Worm (Caenorhabditis elegans): ENCODE measurements around the gene ZK632.14.
A peak's percentile ranks its signal among the peaks of the same experiment; 100 is the strongest.

ce11 chrIII:9861470-9862342 lies 48.5 kb downstream of the ZK632.14 start:
- TF ChIP-seq dpl-1 (GFP tag; optimal IDR thresholded peaks at IDR 0.05) (no peak), unc-62 (GFP tag; optimal IDR thresholded peaks at IDR 0.05) (no peak), B0035.1 (tag; optimal IDR thresholded peaks at IDR 0.05) (no peak), ama-1 (optimal IDR thresholded peaks at IDR 0.05) (no peak), ama-1 (GFP tag; optimal IDR thresholded peaks at IDR 0.05) (peak in 1 of 2 experiments; percentile 63), egl-18 (GFP tag; IDR thresholded peaks at IDR 0.05) (no peak), repo-1 (tag; optimal IDR thresholded peaks at IDR 0.05) (no peak), efl-1 (GFP tag; optimal IDR thresholded peaks at IDR 0.05) (no peak), ceh-100 (GFP tag; IDR thresholded peaks at IDR 0.05) (peak; percentile 52; the same call in 1 of the 2 replicates), lsy-27 (tag; optimal IDR thresholded peaks at IDR 0.05; ENCODE audit: borderline replicate concordance, insufficient read depth) (no peak), hmg-1.2 (GFP tag; IDR thresholded peaks at IDR 0.05) (peak; percentile 78), sea-2 (GFP tag; IDR thresholded peaks at IDR 0.05) (no peak), Y53F4B.3 (GFP tag; IDR thresholded peaks at IDR 0.05) (0 out of 2 replicates have a peak, but pooled peaks have one; percentile 40)
